Worm (Caenorhabditis elegans): ENCODE results near the gene T16G1.6.

Gene T16G1.6

DNA sequence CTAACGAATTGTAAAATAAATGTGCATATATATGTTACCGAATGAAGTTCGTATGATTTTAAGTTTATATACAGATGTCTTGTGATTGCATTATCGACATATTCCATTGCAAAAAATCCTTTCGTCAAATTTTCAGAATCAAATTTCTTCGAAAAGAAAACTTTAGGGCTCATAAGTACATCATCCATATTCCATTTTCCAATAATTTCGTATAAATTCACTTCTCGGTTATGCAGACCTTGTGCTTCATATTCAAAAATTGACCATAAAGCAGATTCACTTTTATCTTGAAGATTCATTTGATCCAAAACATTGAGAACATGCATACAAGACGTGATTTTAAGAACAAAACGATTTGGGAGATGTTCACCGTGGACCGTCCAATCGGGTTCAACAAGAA is 6.4 kb upstream of the T16G1.6 start:
- TF ChIP-seq unc-62 (GFP tag; optimal IDR thresholded peaks at IDR 0.05), result no peak

DNA sequence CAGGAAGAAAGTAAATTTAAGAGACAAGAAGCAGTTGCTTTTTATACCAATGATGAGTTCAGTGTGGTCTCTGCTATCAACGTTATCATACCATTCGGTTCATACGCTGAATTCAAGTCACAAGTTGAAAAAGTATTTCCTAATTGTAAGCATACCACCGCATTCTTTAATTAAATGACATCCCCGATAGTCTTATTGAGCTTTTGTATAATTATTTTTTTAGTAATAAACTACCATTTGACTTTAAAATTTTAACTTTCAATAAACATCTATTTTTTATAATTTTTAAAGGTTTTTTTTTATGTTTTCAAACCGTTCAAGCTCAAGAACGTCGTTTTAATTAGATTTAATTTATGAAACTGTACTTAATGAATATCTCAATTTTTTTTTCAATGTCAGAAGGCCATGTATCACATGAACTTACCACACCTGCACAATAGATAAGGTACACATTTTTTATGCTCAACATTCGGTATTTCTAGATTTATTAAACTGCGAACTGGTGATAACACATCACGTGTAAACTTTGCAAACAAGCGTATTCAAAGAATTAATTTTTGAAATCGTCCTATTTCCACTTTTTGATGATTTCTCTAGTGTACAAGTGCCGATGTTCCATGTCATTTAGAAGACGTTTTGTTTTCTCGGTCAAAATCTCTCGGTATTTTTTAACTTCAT is 5.0 kb upstream of the T16G1.6 start, which contains the start of gene T16G1.4:
Gene T16G1.4 (minus strand): TSS at position 51 of the 678 bp plus-strand sequence.
- TF ChIP-seq unc-62 (GFP tag; optimal IDR thresholded peaks at IDR 0.05), result no peak

DNA sequence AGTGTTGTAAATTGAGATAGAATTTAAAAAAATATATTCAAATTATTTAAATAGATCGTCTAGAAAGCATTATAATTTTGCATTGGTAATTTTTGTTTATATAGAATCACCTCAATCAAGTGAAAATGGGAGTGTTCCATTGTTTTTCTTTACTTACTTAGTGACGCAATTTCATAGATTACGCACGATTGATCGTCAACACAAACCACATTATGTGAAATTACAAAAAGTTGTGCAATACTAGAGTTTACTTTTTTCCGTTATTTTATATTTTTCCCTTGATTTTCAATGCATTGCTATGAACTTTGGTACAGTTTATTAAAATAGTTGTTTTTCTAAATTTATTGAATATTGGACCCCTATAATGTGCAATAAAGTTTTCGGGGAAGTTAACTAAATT is 2.5 kb upstream of the T16G1.6 start, which contains the start of gene T16G1.5:
Gene T16G1.5 (minus strand): TSS at position 119 of the 400 bp plus-strand sequence.
- TF ChIP-seq unc-62 (GFP tag; optimal IDR thresholded peaks at IDR 0.05), result no peak

DNA sequence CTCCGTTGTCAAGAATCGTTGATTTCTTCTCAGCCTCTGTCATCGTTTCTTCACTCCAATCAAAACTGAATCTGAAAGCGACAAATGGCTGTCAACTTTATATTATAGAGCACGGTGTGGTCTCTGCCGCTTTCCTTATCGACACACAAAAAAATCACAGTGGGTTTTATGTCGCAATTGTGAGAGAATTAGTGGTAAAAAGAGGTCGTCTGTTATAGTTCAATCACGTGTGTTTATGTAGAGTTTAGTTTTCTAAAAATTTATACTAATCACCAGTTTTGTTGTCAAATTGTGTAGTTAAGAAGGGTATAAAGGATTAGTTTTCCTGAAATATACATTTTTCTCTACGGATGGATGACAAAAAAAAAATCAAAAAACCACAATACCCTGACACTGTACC is 2.0 kb downstream of the T16G1.6 start, which contains the start of gene T16G1.7:
Gene T16G1.7 (minus strand): TSS at position 137 of the 400 bp plus-strand sequence.
- TF ChIP-seq unc-62 (GFP tag; optimal IDR thresholded peaks at IDR 0.05), result no peak

DNA sequence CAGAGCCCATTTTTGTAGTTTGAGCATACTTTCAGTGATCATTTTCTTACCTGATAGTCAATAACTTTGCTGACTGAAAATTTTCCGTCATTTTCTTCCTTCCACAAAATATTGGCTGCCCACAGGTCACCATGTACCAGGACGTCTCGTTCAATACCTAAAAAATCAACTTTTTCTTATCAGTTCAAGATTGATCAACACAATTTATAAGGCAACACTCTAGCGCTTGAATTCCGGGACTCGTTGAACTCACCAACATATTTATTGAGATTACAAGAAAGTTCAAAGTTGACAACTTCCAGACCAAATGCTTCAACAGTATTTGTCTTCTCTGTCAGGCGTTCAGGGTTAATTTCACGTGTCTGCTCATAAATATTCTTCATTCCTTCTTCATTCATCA is 3.3 kb downstream of the T16G1.6 start:
- TF ChIP-seq unc-62 (GFP tag; optimal IDR thresholded peaks at IDR 0.05), result no peak

DNA sequence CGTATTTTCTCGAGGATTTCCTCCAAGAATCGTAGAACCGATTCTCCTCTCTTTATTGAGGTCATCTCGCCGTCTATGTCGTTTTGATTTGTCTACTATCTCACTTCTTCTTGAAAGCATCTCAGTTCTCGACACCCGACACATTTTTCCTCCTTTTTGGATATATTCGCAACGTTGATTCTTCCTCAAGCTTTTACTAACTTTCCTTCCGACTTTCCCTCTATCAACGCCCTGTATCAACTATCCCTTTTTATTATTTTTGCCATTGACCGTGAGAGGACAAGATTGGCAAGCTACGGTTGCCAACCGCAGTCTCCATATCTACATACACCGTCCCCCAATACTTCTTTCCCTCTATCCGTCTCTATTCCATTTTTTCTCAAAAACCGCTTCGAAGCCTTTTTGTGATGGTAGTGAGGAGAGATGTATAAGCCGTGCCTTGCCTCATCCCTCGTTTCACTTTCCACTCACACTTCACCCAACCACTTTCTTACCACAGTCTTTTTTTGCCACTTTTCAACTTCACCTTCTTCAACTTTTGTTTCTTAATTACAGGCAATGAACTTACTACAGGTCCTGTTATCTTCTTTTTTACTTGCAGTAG is 7.9 kb downstream of the T16G1.6 start, which contains the start of gene T16G1.2:
Gene T16G1.2 (plus strand): TSS at position 554 of the 604 bp plus-strand sequence.
- no peak for TF ChIP-seq unc-62 (GFP tag; optimal IDR thresholded peaks at IDR 0.05)

DNA sequence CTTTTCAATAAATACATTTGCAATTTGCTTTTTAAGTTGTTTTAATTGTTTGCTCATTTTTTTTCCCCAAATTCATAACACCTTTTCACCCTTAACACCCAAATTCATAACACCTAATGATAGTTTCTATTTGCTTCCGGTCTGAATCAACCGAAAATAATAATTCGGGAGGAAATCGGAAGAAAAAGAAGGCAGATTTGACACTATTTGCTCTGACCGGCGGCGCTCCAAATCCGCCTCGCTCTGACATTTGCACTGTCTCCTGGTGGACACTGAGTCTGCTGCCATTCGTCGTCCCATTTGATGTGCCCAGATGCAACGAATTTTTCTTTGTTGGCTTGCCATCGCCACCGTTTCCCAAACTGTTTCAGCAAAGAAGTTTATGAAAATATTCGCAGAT is 12.8 kb downstream of the T16G1.6 start, which contains the start of gene pqn-67:
Gene pqn-67 (plus strand): TSS at position 301 of the 400 bp plus-strand sequence.
- TF ChIP-seq unc-62 (GFP tag; optimal IDR thresholded peaks at IDR 0.05), result no peak

DNA sequence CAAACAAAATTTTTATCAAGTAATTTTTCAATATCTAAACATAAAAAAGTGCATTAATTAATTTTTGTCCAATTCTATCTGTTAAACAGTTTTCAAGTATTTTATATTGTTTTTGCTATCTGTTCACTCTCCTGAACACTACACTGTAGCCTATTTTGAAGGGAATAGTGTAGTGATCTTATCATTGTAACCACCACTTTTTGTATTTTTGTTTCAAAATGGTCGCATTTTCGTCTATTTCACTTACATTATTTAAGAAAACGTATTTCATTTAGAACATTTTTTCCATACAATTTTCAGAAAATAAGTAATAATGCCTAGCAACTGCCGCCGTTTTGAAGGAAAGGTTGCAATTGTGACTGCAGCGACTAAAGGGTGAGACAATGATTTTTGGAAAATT is 14.7 kb downstream of the T16G1.6 start, which contains the start of gene dhrs-4:
Gene dhrs-4 (plus strand): TSS at position 301 of the 400 bp plus-strand sequence.
- no peak for TF ChIP-seq unc-62 (GFP tag; optimal IDR thresholded peaks at IDR 0.05)

DNA sequence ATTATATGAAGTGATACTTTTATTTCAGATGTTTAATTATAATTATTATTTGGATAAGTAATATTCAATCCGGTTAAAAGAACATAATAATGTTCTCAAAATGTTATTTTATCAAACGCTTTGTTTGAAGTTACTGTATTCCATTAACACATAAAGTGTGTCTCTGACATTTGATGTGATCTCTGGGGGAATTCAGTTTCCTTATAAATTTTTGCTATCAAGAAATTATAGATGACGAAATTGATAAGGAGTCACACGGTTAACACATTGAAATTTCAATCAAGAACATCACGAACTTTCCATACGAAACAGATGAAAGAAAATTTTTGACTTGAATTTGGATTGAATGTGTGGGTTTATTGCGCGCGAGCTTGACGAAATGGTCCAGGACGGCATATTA is 15.3 kb downstream of the T16G1.6 start:
- TF ChIP-seq unc-62 (GFP tag; optimal IDR thresholded peaks at IDR 0.05), result no peak

DNA sequence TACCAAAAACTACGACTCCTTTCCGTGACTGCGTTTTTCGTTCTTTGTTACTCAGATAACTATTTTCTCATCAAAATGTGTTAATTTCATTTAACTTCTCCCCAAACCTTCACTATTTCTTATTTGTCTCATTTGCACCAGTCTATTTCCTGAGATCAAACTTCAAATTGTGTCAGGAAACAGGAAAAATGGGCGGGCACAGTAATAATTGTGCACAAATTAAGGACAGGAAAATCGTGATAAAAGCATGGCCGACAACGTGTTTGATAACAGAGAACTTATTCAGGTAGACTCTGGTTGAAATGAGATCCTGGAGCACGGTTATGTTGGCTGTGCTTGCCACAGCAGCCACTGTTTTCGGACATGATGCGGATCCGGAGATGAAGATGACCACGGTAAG is 17.3 kb downstream of the T16G1.6 start, which contains the start of gene lipl-1:
Gene lipl-1 (plus strand): TSS at position 282 of the 400 bp plus-strand sequence.
- no peak for TF ChIP-seq unc-62 (GFP tag; optimal IDR thresholded peaks at IDR 0.05)

DNA sequence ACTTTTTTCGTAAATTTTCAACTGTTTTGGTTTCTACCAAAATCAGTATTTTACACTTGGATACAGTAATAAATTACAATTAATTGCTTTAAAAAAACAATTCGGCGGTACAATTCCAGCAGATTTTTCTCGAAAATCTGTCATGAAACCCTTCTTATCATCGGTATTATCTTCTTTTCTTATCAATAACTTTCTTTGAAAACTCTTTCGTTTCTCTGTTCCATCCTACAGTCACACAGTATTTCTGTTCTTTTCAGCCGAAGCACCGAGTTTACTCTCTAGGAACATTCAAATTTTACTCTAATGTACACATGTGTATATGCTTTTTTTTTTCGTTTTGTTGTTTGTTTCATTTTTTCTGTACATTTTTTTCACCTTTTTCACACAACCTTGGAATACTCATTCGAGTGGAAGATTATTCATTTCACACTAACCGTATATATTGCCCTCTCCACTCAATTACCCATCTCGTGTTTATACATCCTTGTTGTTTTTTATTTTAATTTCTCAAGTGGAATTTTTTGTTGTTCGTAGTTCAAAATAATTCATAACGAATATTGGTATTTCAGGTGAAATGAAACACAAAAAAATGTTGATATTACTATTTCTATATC is 27.3 kb downstream of the T16G1.6 start, which contains the start of gene nid-1:
Gene nid-1 (plus strand): TSS at position 564 of the 614 bp plus-strand sequence.
- no peak for TF ChIP-seq unc-62 (GFP tag; optimal IDR thresholded peaks at IDR 0.05)

DNA sequence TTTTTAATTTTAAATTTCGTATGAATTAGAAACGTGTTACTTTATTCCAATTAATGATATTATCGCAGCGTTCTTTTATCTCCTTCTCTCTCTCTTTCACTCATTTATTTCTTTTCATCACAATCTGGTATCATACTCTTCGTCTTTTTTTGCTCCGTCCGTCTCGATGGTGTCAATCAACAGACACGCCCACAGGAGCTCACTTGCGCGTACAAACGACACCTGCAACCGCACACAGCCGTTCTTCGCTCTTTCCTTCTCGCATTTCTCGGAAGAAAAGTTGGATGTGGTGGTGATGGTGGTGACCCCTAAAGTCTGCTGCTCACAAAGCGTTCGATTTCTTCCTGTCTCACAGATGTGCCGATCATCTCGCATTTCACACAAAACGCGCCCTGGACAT is 28.4 kb downstream of the T16G1.6 start:
- no peak for TF ChIP-seq unc-62 (GFP tag; optimal IDR thresholded peaks at IDR 0.05)

DNA sequence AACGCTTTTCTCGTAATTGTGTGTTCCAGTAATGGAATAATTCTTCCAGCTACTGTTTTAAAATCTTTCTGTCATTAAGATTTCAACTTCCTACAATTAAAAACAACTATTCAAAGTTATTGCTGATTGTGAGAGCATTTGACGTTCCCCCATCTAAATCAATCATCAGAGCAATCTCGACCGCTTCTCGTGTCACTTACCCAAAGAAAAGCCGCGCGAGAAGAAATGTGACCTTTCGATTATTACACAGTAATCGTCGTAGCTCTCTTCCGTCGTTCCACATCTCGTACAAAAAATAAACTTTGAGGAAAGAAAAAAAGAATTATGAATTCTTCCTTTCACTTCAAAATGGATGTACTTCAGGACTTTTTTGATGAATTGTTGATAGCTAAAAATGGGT is 29.5 kb downstream of the T16G1.6 start:
- no peak for TF ChIP-seq unc-62 (GFP tag; optimal IDR thresholded peaks at IDR 0.05)

DNA sequence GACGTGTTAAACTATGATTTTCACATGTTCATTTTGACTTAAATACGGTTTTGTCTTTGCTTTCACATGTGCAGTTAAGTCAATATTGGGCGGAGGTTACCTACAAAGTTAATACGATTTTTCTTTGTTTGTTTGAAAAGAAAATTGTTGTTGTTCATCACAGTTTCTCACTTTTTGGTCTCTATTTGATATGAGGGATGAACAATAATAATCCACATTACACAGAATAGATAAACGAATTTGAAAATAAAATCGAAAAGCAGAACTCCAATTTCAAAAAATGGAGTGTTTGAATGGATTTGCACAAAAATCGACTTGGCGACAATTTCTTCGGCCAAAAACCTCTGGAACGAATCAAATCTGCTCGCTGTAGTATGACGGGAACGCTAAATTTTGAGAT is 30.2 kb downstream of the T16G1.6 start, which contains the start of gene ttr-29:
Gene ttr-29 (minus strand): TSS at position 101 of the 400 bp plus-strand sequence.
- no peak for TF ChIP-seq unc-62 (GFP tag; optimal IDR thresholded peaks at IDR 0.05)

DNA sequence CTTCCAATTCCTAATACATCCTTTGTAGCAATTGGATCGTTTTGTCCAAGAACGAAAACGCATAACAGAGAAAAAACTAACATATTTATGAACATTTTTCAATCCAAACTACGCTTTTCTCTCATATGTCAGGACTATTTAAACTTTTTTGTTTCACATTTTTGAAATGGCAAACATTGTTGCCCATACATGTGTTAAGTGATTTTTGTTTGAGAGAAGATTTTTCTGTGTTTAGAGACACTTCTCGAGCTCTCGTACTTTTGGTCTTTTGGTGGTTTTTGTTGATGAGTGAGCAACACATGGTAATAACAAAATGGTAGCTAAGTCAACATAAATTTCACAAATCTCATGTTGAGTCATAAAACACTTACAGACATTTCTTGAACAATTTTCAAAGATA is 31.9 kb downstream of the T16G1.6 start, which contains the start of gene ttr-28:
Gene ttr-28 (minus strand): TSS at position 101 of the 400 bp plus-strand sequence.
- no peak for TF ChIP-seq unc-62 (GFP tag; optimal IDR thresholded peaks at IDR 0.05)

DNA sequence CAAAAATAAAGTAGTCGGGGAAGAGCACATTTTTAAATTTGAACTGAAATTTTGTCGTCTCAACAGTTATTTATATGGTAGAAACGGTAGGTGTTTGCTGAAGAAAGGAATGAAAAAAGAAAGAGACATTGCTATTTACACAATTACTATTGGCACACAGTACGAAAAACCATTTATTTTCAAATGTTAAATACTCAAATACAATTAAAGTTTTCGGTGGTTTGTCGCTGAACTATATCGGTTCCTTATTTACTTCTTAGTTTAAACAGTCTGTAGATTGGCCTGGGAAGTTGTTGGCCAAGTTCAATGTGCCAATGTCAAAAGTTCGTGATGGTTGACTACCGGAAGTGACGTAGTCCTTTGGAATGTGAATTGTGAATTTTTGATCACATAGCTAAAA is 32.9 kb downstream of the T16G1.6 start, which contains the start of gene ttr-27:
Gene ttr-27 (minus strand): TSS at position 45 of the 400 bp plus-strand sequence.
- TF ChIP-seq unc-62 (GFP tag; optimal IDR thresholded peaks at IDR 0.05), result no peak

Data from whole organism, dauer.